Worm (Caenorhabditis elegans): ENCODE measurements around the gene Y25C1A.13.

Gene Y25C1A.13

DNA sequence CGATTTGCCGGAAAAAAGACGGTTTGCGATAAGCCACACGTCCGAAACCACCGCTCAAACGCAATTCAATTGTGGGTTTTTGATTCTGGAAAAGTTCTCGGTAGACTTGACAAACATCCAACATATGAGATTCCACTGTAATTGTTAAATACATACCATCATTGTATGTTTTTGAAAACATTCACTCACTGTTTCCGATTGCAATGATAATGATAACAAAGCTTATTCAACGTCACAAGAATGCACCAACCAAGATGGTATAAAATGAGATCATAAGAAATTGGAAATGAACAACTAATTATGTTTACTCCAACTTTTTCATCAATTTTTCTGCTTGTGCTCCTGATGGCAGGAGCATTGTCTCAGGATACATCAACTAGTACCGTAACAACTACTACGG is 5.3 kb downstream of the Y25C1A.13 start, which contains the start of gene clec-122:
Gene clec-122 (plus strand): TSS at position 301 of the 400 bp plus-strand sequence.
- TF ChIP-seq aptf-2 (GFP tag; conservative IDR thresholded peaks at IDR 0.05), result no peak
- no peak for TF ChIP-seq zfh-2 (GFP tag; conservative IDR thresholded peaks at IDR 0.05)
- no peak for TF ChIP-seq egl-18 (GFP tag; IDR thresholded peaks at IDR 0.05)
- no peak for TF ChIP-seq ztf-3 (GFP tag; optimal IDR thresholded peaks at IDR 0.05)
- TF ChIP-seq B0261.1 (tag; optimal IDR thresholded peaks at IDR 0.05), result no peak
- no peak for TF ChIP-seq T07F8.4 (tag; optimal IDR thresholded peaks at IDR 0.05)
- no peak for TF ChIP-seq efl-1 (GFP tag; optimal IDR thresholded peaks at IDR 0.05)
- TF ChIP-seq mel-28 (tag; optimal IDR thresholded peaks at IDR 0.05; ENCODE audit: borderline replicate concordance), result no peak
- TF ChIP-seq ztf-22 (GFP tag; optimal IDR thresholded peaks at IDR 0.05), result no peak
- no peak for TF ChIP-seq attf-5 (GFP tag; optimal IDR thresholded peaks at IDR 0.05)
- TF ChIP-seq gei-17 (GFP tag; optimal IDR thresholded peaks at IDR 0.05), result no peak
- no peak for TF ChIP-seq snpc-1.1 (tag; optimal IDR thresholded peaks at IDR 0.05; ENCODE audit: insufficient read depth)
- TF ChIP-seq cebp-2 (GFP tag; IDR thresholded peaks at IDR 0.05), result no peak
- TF ChIP-seq madf-6 (GFP tag; IDR thresholded peaks at IDR 0.05), result no peak

DNA sequence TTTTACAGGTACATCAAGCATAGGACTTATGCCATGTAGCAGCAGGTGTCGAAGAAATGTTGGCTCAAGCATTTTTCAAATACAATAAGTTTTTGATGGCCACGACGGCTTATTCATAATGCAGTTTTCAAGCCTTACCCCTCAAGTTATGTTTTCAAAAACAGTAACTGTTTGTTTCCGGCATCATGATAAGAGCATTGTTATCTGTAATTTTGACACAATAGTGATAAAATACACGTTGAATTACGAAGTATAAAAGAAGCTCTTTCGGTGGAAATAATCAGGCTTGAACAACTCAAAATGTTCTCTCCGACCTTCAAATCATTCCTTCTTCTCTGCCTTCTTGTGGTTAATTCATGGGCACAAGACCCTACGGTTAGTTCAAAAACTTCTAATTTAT is 9.0 kb downstream of the Y25C1A.13 start, which contains the start of gene clec-121:
Gene clec-121 (plus strand): TSS at position 301 of the 400 bp plus-strand sequence.
- no peak for TF ChIP-seq madf-6 (GFP tag; IDR thresholded peaks at IDR 0.05)
- TF ChIP-seq efl-1 (GFP tag; optimal IDR thresholded peaks at IDR 0.05), result no peak
- no peak for TF ChIP-seq ama-1 (optimal IDR thresholded peaks at IDR 0.05)
- TF ChIP-seq ama-1 (GFP tag; optimal IDR thresholded peaks at IDR 0.05), result no peak
- TF ChIP-seq Y53F4B.3 (GFP tag; IDR thresholded peaks at IDR 0.05), result no peak
- no peak for TF ChIP-seq cebp-2 (GFP tag; IDR thresholded peaks at IDR 0.05)
- no peak for TF ChIP-seq dpl-1 (GFP tag; optimal IDR thresholded peaks at IDR 0.05)
- no peak for TF ChIP-seq xnd-1 (tag; optimal IDR thresholded peaks at IDR 0.05)
- no peak for TF ChIP-seq hlh-26 (GFP tag; conservative IDR thresholded peaks at IDR 0.05)
- no peak for TF ChIP-seq snpc-3.4 (tag; optimal IDR thresholded peaks at IDR 0.05)
- TF ChIP-seq F49E8.2 (tag; optimal IDR thresholded peaks at IDR 0.05; ENCODE audit: insufficient read depth), result no peak
- no peak for TF ChIP-seq aptf-3 (GFP tag; IDR thresholded peaks at IDR 0.05)
- TF ChIP-seq tlf-1 (GFP tag; optimal IDR thresholded peaks at IDR 0.05), result no peak
- no peak for TF ChIP-seq ztf-6 (GFP tag; IDR thresholded peaks at IDR 0.05)
- TF ChIP-seq egrh-3 (GFP tag; IDR thresholded peaks at IDR 0.05), result no peak
- no peak for TF ChIP-seq nfyb-1 (GFP tag; IDR thresholded peaks at IDR 0.05)

DNA sequence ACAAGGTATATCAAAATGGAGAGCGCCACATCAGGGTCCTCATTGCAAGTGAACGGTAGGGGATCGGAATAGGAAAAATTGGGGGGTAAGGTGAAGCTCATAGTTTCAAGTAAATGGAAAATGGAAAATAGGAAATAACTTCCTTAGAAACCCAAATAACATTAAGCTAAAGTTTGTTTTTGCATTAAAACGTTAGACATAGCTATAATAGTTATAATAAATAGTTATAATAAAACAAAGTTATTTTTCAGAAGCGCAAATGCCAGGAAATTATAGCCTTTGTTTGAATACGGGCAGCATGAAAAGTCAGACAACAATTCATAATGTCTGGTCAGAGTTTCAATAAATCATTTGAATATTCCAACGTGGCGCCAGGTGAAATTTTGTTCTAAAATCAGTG is 10.5 kb downstream of the Y25C1A.13 start, which contains the start of gene srg-24:
Gene srg-24 (minus strand): TSS at position 101 of the 400 bp plus-strand sequence.
- no peak for TF ChIP-seq let-607 (tag; optimal IDR thresholded peaks at IDR 0.05)
- TF ChIP-seq madf-6 (GFP tag; IDR thresholded peaks at IDR 0.05), result no peak
- TF ChIP-seq F33H1.4 (GFP tag; IDR thresholded peaks at IDR 0.05), result no peak
- TF ChIP-seq nhr-120 (GFP tag; IDR thresholded peaks at IDR 0.05), result no peak
- no peak for TF ChIP-seq ztf-26 (tag; optimal IDR thresholded peaks at IDR 0.05)
- no peak for TF ChIP-seq mcd-1 (GFP tag; IDR thresholded peaks at IDR 0.05)

ce11 chrII:3096857-3097256 is 14.2 kb downstream of the Y25C1A.13 start, which contains the start of gene Y25C1A.14:
Y25C1A.14 (minus strand) TSS chrII:3096957.
- no peak for TF ChIP-seq D2030.7 (GFP tag; IDR thresholded peaks at IDR 0.05)
- no peak for TF ChIP-seq F57A8.1 (GFP tag; optimal IDR thresholded peaks at IDR 0.05)
- no peak for TF ChIP-seq ZK185.1 (tag; optimal IDR thresholded peaks at IDR 0.05; ENCODE audit: poor library complexity, severe bottlenecking)
- no peak for TF ChIP-seq ztf-18 (tag; optimal IDR thresholded peaks at IDR 0.05)
- TF ChIP-seq F57C9.4 (tag; optimal IDR thresholded peaks at IDR 0.05), result no peak
- no peak for TF ChIP-seq rcor-1 (GFP tag; IDR thresholded peaks at IDR 0.05)
- no peak for TF ChIP-seq B0035.1 (tag; optimal IDR thresholded peaks at IDR 0.05)
- TF ChIP-seq Y56A3A.18 (GFP tag; IDR thresholded peaks at IDR 0.05), result no peak
- TF ChIP-seq mes-4 (tag; optimal IDR thresholded peaks at IDR 0.05), result no peak
- no peak for TF ChIP-seq athp-1 (tag; optimal IDR thresholded peaks at IDR 0.05)
- TF ChIP-seq egrh-3 (GFP tag; IDR thresholded peaks at IDR 0.05), result no peak
- TF ChIP-seq lin-40 (tag; optimal IDR thresholded peaks at IDR 0.05), result no peak
- TF ChIP-seq ztf-6 (GFP tag; IDR thresholded peaks at IDR 0.05), result no peak
- no peak for TF ChIP-seq tlf-1 (GFP tag; optimal IDR thresholded peaks at IDR 0.05)
- TF ChIP-seq snpc-4 (GFP tag; optimal IDR thresholded peaks at IDR 0.05), result no peak
- TF ChIP-seq snpc-4 (tag; optimal IDR thresholded peaks at IDR 0.05), result no peak

Measured in whole organism, young adult.